Fruit fly (Drosophila melanogaster) whole organism, embryonic: ENCODE data around the gene sing.

ENCODE experiments used
- Aef1 ChIP-seq: fragments of 200-800 bp; sonication (Bioruptor generic); IDR thresholded peaks from 3 replicates; pipeline ENCODE4 v1.3.6; 2022; ENCODE audit warnings: missing biosample characterization, missing genetic modification characterization
- Asciz ChIP-seq: fragments of 200-800 bp; sonication (Bioruptor generic); optimal IDR thresholded peaks from 2 replicates; lab custom pipeline; 2017; ENCODE audit warnings: missing biosample characterization, mild to moderate bottlenecking, missing genetic modification characterization, missing genetic modification reagents
- Bgb ChIP-seq: fragments of 200-800 bp; sonication (Bioruptor generic); IDR thresholded peaks from 2 replicates; pipeline ENCODE4 v1.3.6; 2022; ENCODE audit warnings: missing biosample characterization, missing genetic modification characterization; ENCODE audit not compliant: partially characterized antibody
- Bteb2 ChIP-seq: fragments of 200-800 bp; sonication (Bioruptor generic); optimal IDR thresholded peaks from 2 replicates; lab custom pipeline; 2016; ENCODE audit warnings: missing biosample characterization, missing genetic modification characterization
- CG10267 ChIP-seq: fragments of 200-800 bp; sonication (Bioruptor generic); optimal IDR thresholded peaks from 2 replicates; lab custom pipeline; 2018; ENCODE audit warnings: missing biosample characterization, mild to moderate bottlenecking, missing genetic modification characterization, moderate library complexity
- CG12744 ChIP-seq: fragments of 200-800 bp; sonication (Bioruptor generic); optimal IDR thresholded peaks from 2 replicates; lab custom pipeline; 2016; ENCODE audit warnings: missing biosample characterization, missing genetic modification characterization
- CG13287 ChIP-seq: fragments of 200-800 bp; sonication (Bioruptor generic); IDR thresholded peaks from 2 replicates; pipeline ENCODE4 v1.3.6; 2022; ENCODE audit warnings: missing biosample characterization, missing genetic modification characterization; ENCODE audit not compliant: partially characterized antibody
- CG13775 ChIP-seq: fragments of 200-800 bp; sonication (Bioruptor generic); optimal IDR thresholded peaks from 3 replicates; lab custom pipeline; 2017; ENCODE audit warnings: missing biosample characterization, mild to moderate bottlenecking, missing genetic modification characterization
- CG16813 ChIP-seq: fragments of 200-800 bp; sonication (Bioruptor generic); IDR thresholded peaks from 3 replicates; pipeline ENCODE4 v1.3.6; 2022; ENCODE audit warnings: missing biosample characterization, missing genetic modification characterization; ENCODE audit not compliant: partially characterized antibody
- CG17186 ChIP-seq: fragments of 200-800 bp; sonication (Bioruptor generic); optimal IDR thresholded peaks from 3 replicates; lab custom pipeline; 2017; ENCODE audit warnings: missing biosample characterization, missing genetic modification reagents, missing genetic modification characterization
- CG1832 ChIP-seq: fragments of 200-800 bp; sonication (Bioruptor generic); optimal IDR thresholded peaks from 2 replicates; lab custom pipeline; 2017; ENCODE audit warnings: missing biosample characterization, mild to moderate bottlenecking, missing genetic modification characterization, inconsistent platforms
- CG2889 ChIP-seq: fragments of 200-800 bp; sonication (Bioruptor generic); IDR thresholded peaks from 3 replicates; pipeline ENCODE4 v1.3.6; 2022; ENCODE audit warnings: missing biosample characterization, missing genetic modification characterization
- CG30020 ChIP-seq: fragments of 200-800 bp; optimal IDR thresholded peaks from 2 replicates; lab custom pipeline; 2019; ENCODE audit warnings: missing biosample characterization, mild to moderate bottlenecking, missing genetic modification characterization, moderate library complexity
- CG31441 ChIP-seq: fragments of 200-800 bp; sonication (Bioruptor generic); IDR thresholded peaks from 2 replicates; pipeline ENCODE4 v1.3.6; 2022; ENCODE audit warnings: missing biosample characterization, missing genetic modification characterization
- CG3995 ChIP-seq: fragments of 200-800 bp; sonication (Bioruptor generic); optimal IDR thresholded peaks from 3 replicates; lab custom pipeline; 2016; ENCODE audit warnings: missing biosample characterization, missing genetic modification characterization
- CG5245 ChIP-seq: fragments of 200-800 bp; sonication (Bioruptor generic); optimal IDR thresholded peaks from 3 replicates; lab custom pipeline; 2016; ENCODE audit warnings: missing biosample characterization, missing genetic modification characterization
- CG5953 ChIP-seq: fragments of 200-800 bp; sonication (Bioruptor generic); IDR thresholded peaks from 2 replicates; pipeline ENCODE4 v1.3.6; 2022; ENCODE audit warnings: missing biosample characterization, missing genetic modification characterization
- CG6689 ChIP-seq: fragments of 200-800 bp; sonication (Bioruptor generic); IDR thresholded peaks from 2 replicates; pipeline ENCODE4 v1.3.6; 2022; ENCODE audit warnings: missing biosample characterization, missing genetic modification characterization
- CG7372 ChIP-seq: fragments of 200-800 bp; sonication (Bioruptor generic); IDR thresholded peaks from 2 replicates; pipeline ENCODE4 v1.3.6; 2022; ENCODE audit warnings: missing biosample characterization, missing genetic modification characterization
- CG9797 ChIP-seq: fragments of 200-800 bp; sonication (Bioruptor generic); optimal IDR thresholded peaks from 3 replicates; lab custom pipeline; 2018; ENCODE audit warnings: missing biosample characterization, mild to moderate bottlenecking, missing genetic modification characterization
- CoRest ChIP-seq: fragments of 200-800 bp; sonication (Bioruptor generic); optimal IDR thresholded peaks from 3 replicates; lab custom pipeline; 2018; ENCODE audit warnings: missing biosample characterization, mild to moderate bottlenecking, missing genetic modification characterization, moderate library complexity
- Doc2 ChIP-seq: fragments of 200-800 bp; sonication (Bioruptor generic); IDR thresholded peaks from 2 replicates; pipeline ENCODE4 v1.3.6; 2022; ENCODE audit warnings: missing biosample characterization, missing genetic modification characterization
- Doc3 ChIP-seq: fragments of 200-800 bp; sonication (Bioruptor generic); IDR thresholded peaks from 3 replicates; pipeline ENCODE4 v1.3.6; 2022; ENCODE audit warnings: missing biosample characterization, missing genetic modification characterization; ENCODE audit not compliant: partially characterized antibody
- Dref ChIP-seq: fragments of 200-800 bp; sonication (Bioruptor generic); IDR thresholded peaks from 2 replicates; pipeline ENCODE4 v1.3.6; 2022; ENCODE audit warnings: missing biosample characterization, missing genetic modification characterization
- H15 ChIP-seq: fragments of 200-800 bp; sonication (Bioruptor generic); IDR thresholded peaks from 3 replicates; pipeline ENCODE4 v1.3.6; 2022; ENCODE audit warnings: missing biosample characterization, missing genetic modification characterization
- HHEX ChIP-seq: fragments of 200-800 bp; sonication (Bioruptor generic); optimal IDR thresholded peaks from 3 replicates; lab custom pipeline; 2017; ENCODE audit warnings: missing biosample characterization, mild to moderate bottlenecking, missing genetic modification characterization, missing genetic modification reagents
- Hr51 ChIP-seq, 2 experiments: fragments of 200-800 bp; sonication (Bioruptor generic); optimal IDR thresholded peaks; 2 replicates in 1 of 2; 3 replicates in 1 of 2; lab custom pipeline; 2016 to 2018; ENCODE audit warnings: missing biosample characterization in 2 of 2, missing genetic modification characterization in 2 of 2, mild to moderate bottlenecking in 1 of 2, moderate library complexity in 1 of 2
- Kr ChIP-seq: fragments of 200-800 bp; sonication (Bioruptor generic); optimal IDR thresholded peaks from 2 replicates; lab custom pipeline; 2017; ENCODE audit warnings: missing biosample characterization, mild to moderate bottlenecking, missing genetic modification characterization
- NC2α ChIP-seq: fragments of 200-800 bp; sonication (Bioruptor generic); optimal IDR thresholded peaks from 2 replicates; lab custom pipeline; 2016; ENCODE audit warnings: missing biosample characterization, missing genetic modification characterization
- Optix ChIP-seq: fragments of 200-800 bp; sonication (Bioruptor generic); IDR thresholded peaks from 3 replicates; pipeline ENCODE4 v1.3.6; 2022; ENCODE audit warnings: missing biosample characterization, missing genetic modification characterization
- Ravus ChIP-seq: fragments of 200-800 bp; sonication (Bioruptor generic); IDR thresholded peaks from 2 replicates; pipeline ENCODE4 v1.3.6; 2022; ENCODE audit warnings: missing biosample characterization, missing genetic modification characterization
- Scr ChIP-seq: fragments of 200-800 bp; sonication (Bioruptor generic); IDR thresholded peaks from 2 replicates; pipeline ENCODE4 v1.3.6; 2022; ENCODE audit warnings: missing biosample characterization, missing genetic modification characterization; ENCODE audit not compliant: partially characterized antibody
- Side ChIP-seq: fragments of 200-800 bp; sonication (Bioruptor generic); optimal IDR thresholded peaks from 2 replicates; lab custom pipeline; 2016; ENCODE audit warnings: missing biosample characterization, missing genetic modification characterization
- Xbp1 ChIP-seq: fragments of 200-800 bp; sonication (Bioruptor generic); optimal IDR thresholded peaks from 3 replicates; lab custom pipeline; 2016; ENCODE audit warnings: missing biosample characterization, mild to moderate bottlenecking, missing genetic modification characterization
- al ChIP-seq: fragments of 200-800 bp; sonication (Bioruptor generic); IDR thresholded peaks from 2 replicates; pipeline ENCODE4 v1.3.6; 2022; ENCODE audit warnings: missing biosample characterization, missing genetic modification characterization
- amos ChIP-seq: fragments of 200-800 bp; sonication (Bioruptor generic); IDR thresholded peaks from 2 replicates; pipeline ENCODE4 v1.3.6; 2022; ENCODE audit warnings: missing biosample characterization, missing genetic modification characterization; ENCODE audit not compliant: partially characterized antibody
- aop ChIP-seq: fragments of 200-800 bp; sonication (Bioruptor generic); IDR thresholded peaks from 2 replicates; pipeline ENCODE4 v1.3.6; 2022; ENCODE audit warnings: missing biosample characterization, missing genetic modification characterization
- ase ChIP-seq: fragments of 200-800 bp; sonication (Bioruptor generic); IDR thresholded peaks from 3 replicates; pipeline ENCODE4 v1.3.6; 2022; ENCODE audit warnings: missing biosample characterization, missing genetic modification characterization
- cad ChIP-seq: fragments of >200 bp; optimal IDR thresholded peaks from 2 replicates; lab custom pipeline; 2017; ENCODE audit warnings: missing biosample characterization, missing genetic modification characterization
- chn ChIP-seq: fragments of 200-800 bp; sonication (Bioruptor generic); optimal IDR thresholded peaks from 2 replicates; lab custom pipeline; 2016; ENCODE audit warnings: missing biosample characterization, missing genetic modification characterization
- her ChIP-seq: fragments of 200-800 bp; sonication (Bioruptor generic); optimal IDR thresholded peaks from 2 replicates; lab custom pipeline; 2016; ENCODE audit warnings: missing biosample characterization, missing genetic modification characterization
- kni ChIP-seq: fragments of 200-800 bp; sonication (Bioruptor generic); optimal IDR thresholded peaks from 3 replicates; lab custom pipeline; 2017; ENCODE audit warnings: mild to moderate bottlenecking, missing biosample characterization, missing genetic modification reagents, missing genetic modification characterization
- knrl ChIP-seq: fragments of 200-800 bp; sonication (Bioruptor generic); IDR thresholded peaks from 3 replicates; pipeline ENCODE4 v1.3.6; 2022; ENCODE audit warnings: missing biosample characterization, missing genetic modification characterization; ENCODE audit not compliant: partially characterized antibody
- mld ChIP-seq: fragments of 200-800 bp; sonication (Bioruptor generic); IDR thresholded peaks from 3 replicates; pipeline ENCODE4 v1.3.6; 2022; ENCODE audit warnings: missing biosample characterization, missing genetic modification characterization; ENCODE audit not compliant: partially characterized antibody
- org-1 ChIP-seq: fragments of 200-800 bp; sonication (Bioruptor generic); optimal IDR thresholded peaks from 2 replicates; lab custom pipeline; 2017; ENCODE audit warnings: missing biosample characterization, missing genetic modification characterization
- phol ChIP-seq: fragments of 200-800 bp; sonication (Bioruptor generic); optimal IDR thresholded peaks from 3 replicates; lab custom pipeline; 2018; ENCODE audit warnings: missing biosample characterization, mild to moderate bottlenecking, missing genetic modification characterization, moderate library complexity
- stc ChIP-seq: fragments of 200-800 bp; sonication (Bioruptor generic); IDR thresholded peaks from 2 replicates; pipeline ENCODE4 v1.3.6; 2022; ENCODE audit warnings: missing biosample characterization, missing genetic modification characterization
- tll ChIP-seq, 2 experiments: fragments of 200-800 bp in 1 of 2; fragments of >200 bp in 1 of 2; sonication (Bioruptor generic) in 1 of 2; optimal IDR thresholded peaks; 2 replicates each; lab custom pipeline; 2017 to 2019; ENCODE audit warnings: missing biosample characterization in 2 of 2, missing genetic modification characterization in 2 of 2, mild to moderate bottlenecking in 1 of 2, moderate library complexity in 1 of 2
- unc-4 ChIP-seq: fragments of 200-800 bp; sonication (Bioruptor generic); IDR thresholded peaks from 2 replicates; pipeline ENCODE4 v1.3.6; 2022; ENCODE audit warnings: missing biosample characterization, missing genetic modification characterization; ENCODE audit not compliant: partially characterized antibody
- vfl ChIP-seq: fragments of 200-800 bp; sonication (Bioruptor generic); optimal IDR thresholded peaks from 2 replicates; lab custom pipeline; 2016; ENCODE audit warnings: missing biosample characterization, missing genetic modification characterization

Gene sing

DNA sequence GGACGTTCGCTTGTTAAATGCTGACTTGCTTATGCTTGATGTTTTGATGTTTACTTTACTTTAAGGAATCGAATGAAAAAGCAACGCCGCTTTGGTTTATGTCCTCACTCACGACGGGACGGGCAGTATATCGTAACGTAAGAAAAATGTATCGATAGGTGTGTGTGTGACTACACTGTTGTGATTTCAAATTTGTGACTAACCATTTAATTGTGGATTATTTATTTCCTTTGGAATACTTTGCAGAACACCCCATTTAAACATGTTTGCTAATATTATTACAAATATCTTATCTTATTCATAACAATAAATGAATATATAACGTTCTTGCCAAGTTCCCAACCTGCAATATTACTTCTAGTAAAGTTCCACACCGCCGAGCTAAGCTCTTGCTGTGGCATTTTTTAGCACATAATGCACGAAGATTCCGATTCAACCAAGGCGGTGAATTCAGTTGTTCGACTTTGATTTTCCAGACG, 24.1 kb upstream of the sing start, which contains the start of the genes Nemp and r (continued):
- TF ChIP-seq CG17186 (GFP tag; lab: Kevin White, UChicago) (peak; percentile 28), CG7372 (no peak), CG5953 (GFP tag; lab: Robert Waterston, UW) (no peak), CG13775 (GFP tag; lab: Kevin White, UChicago) (no peak), CG12744 (GFP tag; lab: Kevin White, UChicago) (no peak), NC2α (GFP tag; lab: Kevin White, UChicago) (no peak), aop (GFP tag; lab: Robert Waterston, UW) (no peak), Hr51 (GFP tag; optimal IDR thresholded peaks at IDR 0.05; lab: Kevin White, UChicago) (peak in 1 of 2 experiments; percentile 37), chn (no peak), Optix (GFP tag; lab: Robert Waterston, UW) (no peak), al (GFP tag; lab: Robert Waterston, UW) (no peak), phol (tag; lab: Kevin White, UChicago) (peak; percentile 45), cad (GFP tag; lab: Kevin White, UChicago) (no peak), Bteb2 (GFP tag; lab: Kevin White, UChicago) (no peak), CG30020 (no peak), kni (no peak), knrl (GFP tag; lab: Robert Waterston, UW) (peak; percentile 78), Aef1 (GFP tag; lab: Robert Waterston, UW) (no peak), her (GFP tag; lab: Kevin White, UChicago) (no peak), Asciz (no peak), Bgb (GFP tag; lab: Robert Waterston, UW) (peak; percentile 65), org-1 (no peak), Side (GFP tag; lab: Kevin White, UChicago) (no peak), mld (GFP tag; lab: Robert Waterston, UW) (no peak), tll (GFP tag; optimal IDR thresholded peaks at IDR 0.05; lab: Kevin White, UChicago) (peak in 1 of 2 experiments; percentile 6), CG31441 (GFP tag; lab: Robert Waterston, UW) (peak; percentile 24; the same call in 1 of the 2 replicates), Doc3 (GFP tag; lab: Robert Waterston, UW) (peak; percentile 64), CG3995 (GFP tag; lab: Kevin White, UChicago) (peak; percentile 95), ase (no peak), CG16813 (peak; percentile 77), CG13287 (GFP tag; lab: Robert Waterston, UW) (peak; percentile 74), CG9797 (GFP tag; lab: Kevin White, UChicago) (peak; percentile 55), Xbp1 (GFP tag; lab: Kevin White, UChicago) (no peak), CG2889 (GFP tag; lab: Robert Waterston, UW) (no peak), stc (GFP tag; lab: Robert Waterston, UW) (no peak), vfl (GFP tag; lab: Kevin White, UChicago) (no peak), CG1832 (no peak), CG6689 (no peak), Doc2 (no peak), H15 (GFP tag; lab: Robert Waterston, UW) (no peak), HHEX (GFP tag; lab: Kevin White, UChicago) (no peak), Dref (GFP tag; lab: Robert Waterston, UW) (peak; percentile 68), unc-4 (GFP tag; lab: Robert Waterston, UW) (peak; percentile 71), CG10267 (peak; percentile 57), CoRest (tag; lab: Kevin White, UChicago) (peak; percentile 38), Kr (GFP tag; lab: Kevin White, UChicago) (no peak), Ravus (GFP tag; lab: Robert Waterston, UW) (no peak), amos (GFP tag; lab: Robert Waterston, UW) (peak; percentile 71), CG5245 (GFP tag; lab: Kevin White, UChicago) (no peak), Scr (peak; percentile 79)
